Fruit fly (Drosophila melanogaster): ENCODE measurements around the gene CG1622.

DNA sequence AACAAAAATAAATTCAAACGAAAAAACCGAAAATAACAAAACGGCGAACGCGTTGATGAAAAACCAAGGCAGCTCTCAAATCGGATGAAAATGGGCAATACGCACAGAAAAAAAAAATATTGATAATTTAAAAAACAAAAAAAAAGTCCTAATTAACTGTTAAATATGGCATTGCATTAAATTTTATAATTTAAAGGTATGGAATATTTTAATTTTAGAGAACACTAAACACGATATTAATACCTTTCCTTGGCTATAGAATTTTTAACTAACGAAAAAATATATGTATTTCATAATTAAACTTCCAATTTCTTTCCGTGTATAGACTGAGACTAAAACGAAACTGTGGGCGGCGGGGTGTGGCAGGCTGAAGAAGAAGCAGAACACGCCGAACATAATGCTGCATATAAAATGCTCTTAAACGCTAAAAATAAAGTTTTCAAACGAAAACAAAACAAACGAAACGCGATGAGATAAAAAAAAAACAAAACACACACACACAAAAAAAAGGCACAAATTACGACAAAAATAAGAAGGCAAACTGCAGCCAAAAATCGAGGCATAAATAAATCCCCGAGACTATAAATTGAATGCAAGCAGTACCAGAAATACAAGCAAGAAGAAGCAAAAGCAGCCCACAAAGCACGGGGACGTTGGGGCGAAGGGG, 22.3 kb upstream of the CG1622 start:
- TF ChIP-seq dmrt93B (GFP tag; optimal IDR thresholded peaks at IDR 0.05) (no peak), dsf (GFP tag; optimal IDR thresholded peaks at IDR 0.05; ENCODE audit: borderline replicate concordance) (no peak), lola (GFP tag; optimal IDR thresholded peaks at IDR 0.05) (no peak), Hr78 (GFP tag; optimal IDR thresholded peaks at IDR 0.05) (no peak), woc (GFP tag; optimal IDR thresholded peaks at IDR 0.05) (no peak), GATAd (GFP tag; optimal IDR thresholded peaks at IDR 0.05) (no peak), h (GFP tag; optimal IDR thresholded peaks at IDR 0.05) (peak; percentile 19), Abd-B (GFP tag; optimal IDR thresholded peaks at IDR 0.05) (no peak), brk (GFP tag; optimal IDR thresholded peaks at IDR 0.05) (no peak), foxo (GFP tag; optimal IDR thresholded peaks at IDR 0.05) (peak in 1 of 2 experiments; percentile 25), fru (GFP tag; optimal IDR thresholded peaks at IDR 0.05) (no peak)

All from whole organism, wandering third instar larva.